Fruit fly (Drosophila melanogaster) whole organism: ENCODE data around the gene SH3PX1.

Experiments
- Dll ChIP-seq: fragments of >200 bp; optimal IDR thresholded peaks from 2 replicates; lab custom pipeline; 2017
- usp ChIP-seq: fragments of >200 bp; optimal IDR thresholded peaks from 2 replicates; lab custom pipeline; 2017; ENCODE audit warnings: missing biosample characterization, missing genetic modification characterization, mixed read lengths

dm6 chr3L:9678007-9678497, 35.6 kb downstream of the SH3PX1 start:
- no peak for TF ChIP-seq Dll (lab: Kevin White, UChicago)
- TF ChIP-seq usp (GFP tag; lab: Kevin White, UChicago) = no peak
